Worm (Caenorhabditis elegans): ENCODE results near the gene hcp-3.

Gene hcp-3

DNA sequence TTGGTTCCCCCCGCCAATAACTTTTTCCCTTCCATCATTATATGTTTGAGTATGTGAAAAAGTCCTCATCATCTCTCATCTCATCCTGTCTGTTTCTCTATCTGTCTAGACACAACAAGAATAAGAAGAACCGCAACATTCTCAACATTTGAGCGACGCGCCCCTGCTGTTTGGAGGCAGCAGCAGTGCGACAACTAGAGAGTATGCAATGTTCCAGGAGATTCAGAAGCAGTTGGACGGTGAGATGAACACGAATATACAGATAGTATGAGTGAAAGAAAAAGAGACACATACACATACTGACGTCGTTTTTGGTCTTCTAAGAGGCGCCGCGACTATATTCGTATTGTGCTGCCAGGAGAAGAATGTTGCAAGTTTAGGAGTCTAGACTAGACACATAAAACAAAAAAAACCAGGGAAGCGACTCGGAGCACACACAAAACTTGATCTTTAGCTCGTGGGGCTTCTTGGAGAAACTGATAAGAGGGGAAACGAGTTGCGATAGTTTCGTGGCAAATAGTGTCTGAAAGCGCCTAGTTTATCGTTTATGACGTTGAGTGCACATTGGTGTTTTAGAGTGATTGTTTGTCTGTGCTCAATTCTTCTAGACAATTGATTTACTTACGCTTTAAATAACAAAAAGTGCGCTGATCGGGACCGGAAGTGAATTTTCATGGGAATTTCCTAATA is 49.4 kb upstream of the hcp-3 start:
- TF ChIP-seq fkh-2 (tag; optimal IDR thresholded peaks at IDR 0.05) (no peak), lin-15B (tag; optimal IDR thresholded peaks at IDR 0.05) (peak; percentile 38), pqm-1 (tag; optimal IDR thresholded peaks at IDR 0.05) (peak; percentile 80), zag-1 (tag; optimal IDR thresholded peaks at IDR 0.05) (no peak), nhr-76 (tag; optimal IDR thresholded peaks at IDR 0.05) (no peak), ama-1 (optimal IDR thresholded peaks at IDR 0.05) (no peak), daf-12 (tag; optimal IDR thresholded peaks at IDR 0.05) (no peak), ceh-9 (tag; optimal IDR thresholded peaks at IDR 0.05) (no peak), nhr-28 (tag; optimal IDR thresholded peaks at IDR 0.05) (no peak), unc-62 (GFP tag; optimal IDR thresholded peaks at IDR 0.05) (peak; percentile 57), elt-2 (tag; optimal IDR thresholded peaks at IDR 0.05) (peak; percentile 85), ceh-82 (tag; optimal IDR thresholded peaks at IDR 0.05) (no peak), lsy-12 (tag; optimal IDR thresholded peaks at IDR 0.05) (peak; percentile 5), mdl-1 (tag; optimal IDR thresholded peaks at IDR 0.05) (peak; percentile 14), egl-27 (tag; optimal IDR thresholded peaks at IDR 0.05) (no peak), skn-1 (tag; optimal IDR thresholded peaks at IDR 0.05) (no peak), nhr-67 (tag; optimal IDR thresholded peaks at IDR 0.05) (no peak), mml-1 (tag; optimal IDR thresholded peaks at IDR 0.05) (no peak), R02D3.7 (tag; optimal IDR thresholded peaks at IDR 0.05) (peak; percentile 4), eor-1 (tag; optimal IDR thresholded peaks at IDR 0.05) (no peak), unc-39 (tag; optimal IDR thresholded peaks at IDR 0.05) (no peak), elt-1 (tag; optimal IDR thresholded peaks at IDR 0.05) (no peak), fos-1 (tag; optimal IDR thresholded peaks at IDR 0.05) (no peak), jun-1 (tag; optimal IDR thresholded peaks at IDR 0.05) (no peak), ceh-16 (tag; optimal IDR thresholded peaks at IDR 0.05) (no peak), sea-2 (GFP tag; optimal IDR thresholded peaks at IDR 0.05) (no peak), ceh-28 (tag; optimal IDR thresholded peaks at IDR 0.05) (no peak), nhr-23 (tag; optimal IDR thresholded peaks at IDR 0.05) (peak; percentile 9), aly-2 (tag; optimal IDR thresholded peaks at IDR 0.05) (no peak), nhr-237 (tag; optimal IDR thresholded peaks at IDR 0.05) (no peak), nhr-25 (tag; optimal IDR thresholded peaks at IDR 0.05) (peak; percentile 45), nhr-11 (tag; optimal IDR thresholded peaks at IDR 0.05) (no peak), ztf-4 (tag; optimal IDR thresholded peaks at IDR 0.05) (no peak), nhr-12 (tag; optimal IDR thresholded peaks at IDR 0.05) (no peak), elt-3 (tag; optimal IDR thresholded peaks at IDR 0.05) (no peak), pha-4 (tag; optimal IDR thresholded peaks at IDR 0.05) (no peak), hmg-11 (tag; optimal IDR thresholded peaks at IDR 0.05) (peak; percentile 26), tbx-2 (tag; optimal IDR thresholded peaks at IDR 0.05) (no peak), nhr-43 (tag; optimal IDR thresholded peaks at IDR 0.05; ENCODE audit: poor library complexity, severe bottlenecking) (peak; percentile 42), lin-39 (tag; optimal IDR thresholded peaks at IDR 0.05) (peak; percentile 62), fkh-10 (GFP tag; optimal IDR thresholded peaks at IDR 0.05) (peak; percentile 41), nhr-77 (tag; optimal IDR thresholded peaks at IDR 0.05) (no peak), nfya-1 (tag; optimal IDR thresholded peaks at IDR 0.05; ENCODE audit: insufficient read depth) (peak; percentile 64), snpc-4 (tag; optimal IDR thresholded peaks at IDR 0.05) (no peak), ZK546.5 (tag; optimal IDR thresholded peaks at IDR 0.05) (no peak), egl-5 (tag; optimal IDR thresholded peaks at IDR 0.05) (peak; percentile 45), ztf-11 (tag; optimal IDR thresholded peaks at IDR 0.05) (no peak)
